Worm (Caenorhabditis elegans) whole organism, L1 larva: ENCODE measurements around the gene algn-11.

ENCODE experiments used
- C34B4.2 ChIP-seq: sonication (generic microtip); optimal IDR thresholded peaks from 2 replicates; lab custom pipeline; 2017; ENCODE audit warnings: mild to moderate bottlenecking, missing genetic modification characterization, missing compliant biosample characterization
- F16B12.6 ChIP-seq: fragments of 150-350 bp; optimal IDR thresholded peaks from 2 replicates; lab custom pipeline; 2014; ENCODE audit warnings: missing biosample characterization, missing genetic modification characterization
- Y116A8C.19 ChIP-seq: sonication (generic microtip); optimal IDR thresholded peaks from 2 replicates; lab custom pipeline; 2016; ENCODE audit warnings: missing compliant biosample characterization, missing genetic modification characterization, borderline replicate concordance
- alr-1 ChIP-seq: fragments of 200-800 bp; sonication (Bioruptor generic); optimal IDR thresholded peaks from 2 replicates; lab custom pipeline; 2018; ENCODE audit warnings: borderline replicate concordance, mild to moderate bottlenecking, missing genetic modification characterization, missing compliant biosample characterization
- ama-1 ChIP-seq: fragments of 150-350 bp; optimal IDR thresholded peaks from 2 replicates; lab custom pipeline; 2014
- ceh-63 ChIP-seq: fragments of 200-800 bp; sonication (Bioruptor generic); optimal IDR thresholded peaks from 2 replicates; lab custom pipeline; 2018; ENCODE audit warnings: mild to moderate bottlenecking, missing genetic modification characterization, missing compliant biosample characterization
- ceh-8 ChIP-seq: fragments of 200-800 bp; sonication (Bioruptor generic); optimal IDR thresholded peaks from 2 replicates; lab custom pipeline; 2018; ENCODE audit warnings: mild to moderate bottlenecking, missing genetic modification characterization, moderate library complexity, missing compliant biosample characterization
- ceh-82 ChIP-seq, 3 experiments: fragments of 150-350 bp in 1 of 3; sonication (generic microtip) in 2 of 3; optimal IDR thresholded peaks; 2 replicates each; lab custom pipeline; 2014 to 2017; ENCODE audit warnings: missing biosample characterization in 3 of 3, missing genetic modification characterization in 3 of 3
- ceh-88 ChIP-seq: fragments of 200-800 bp; sonication (Bioruptor generic); IDR thresholded peaks from 2 replicates; pipeline ENCODE4 v1.3.6; 2022; ENCODE audit warnings: missing genetic modification characterization, missing compliant biosample characterization
- ces-1 ChIP-seq: fragments of 150-350 bp; optimal IDR thresholded peaks from 2 replicates; lab custom pipeline; 2014; ENCODE audit warnings: missing biosample characterization, missing genetic modification reagents, missing genetic modification characterization
- dpl-1 ChIP-seq, 3 experiments: fragments of 150-350 bp in 2 of 3; sonication (generic microtip) in 1 of 3; optimal IDR thresholded peaks; 2 replicates each; lab custom pipeline; 2014 to 2017; ENCODE audit warnings: missing biosample characterization in 3 of 3, missing genetic modification characterization in 3 of 3, missing genetic modification reagents in 3 of 3
- dsc-1 ChIP-seq: sonication (generic microtip); optimal IDR thresholded peaks from 2 replicates; lab custom pipeline; 2016; ENCODE audit warnings: mild to moderate bottlenecking, missing genetic modification characterization, missing compliant biosample characterization
- efl-1 ChIP-seq, 4 experiments: fragments of 150-350 bp; optimal IDR thresholded peaks in 3 of 4; peaks in 1 of 4; 1 replicate in 1 of 4; 2 replicates in 3 of 4; lab custom pipeline; 2014; ENCODE audit warnings: missing biosample characterization in 2 of 4, missing genetic modification characterization in 2 of 4, missing genetic modification reagents in 2 of 4
- efl-3 ChIP-seq: fragments of 200-800 bp; sonication (Bioruptor generic); optimal IDR thresholded peaks from 2 replicates; lab custom pipeline; 2018; ENCODE audit warnings: mild to moderate bottlenecking, missing genetic modification characterization, missing compliant biosample characterization
- elt-2 ChIP-seq: sonication (generic microtip); optimal IDR thresholded peaks from 2 replicates; lab custom pipeline; 2016; ENCODE audit warnings: missing genetic modification characterization, mild to moderate bottlenecking, inconsistent platforms, missing compliant biosample characterization, missing genetic modification reagents
- elt-3 ChIP-seq, 6 experiments: fragments of 150-350 bp in 1 of 6; sonication (generic microtip); optimal IDR thresholded peaks; 2 replicates each; lab custom pipeline; 2017 to 2018; ENCODE audit warnings: missing biosample characterization in 6 of 6, missing genetic modification characterization in 6 of 6, inconsistent platforms in 1 of 6
- fkh-10 ChIP-seq: sonication (generic microtip); optimal IDR thresholded peaks from 2 replicates; lab custom pipeline; 2017; ENCODE audit warnings: missing biosample characterization, missing genetic modification reagents, missing genetic modification characterization
- fkh-8 ChIP-seq: sonication (generic microtip); optimal IDR thresholded peaks from 2 replicates; lab custom pipeline; 2016; ENCODE audit warnings: mild to moderate bottlenecking, missing genetic modification characterization, missing compliant biosample characterization
- fos-1 ChIP-seq: fragments of 150-350 bp; optimal IDR thresholded peaks from 2 replicates; lab custom pipeline; 2014; ENCODE audit warnings: missing biosample characterization, missing genetic modification characterization
- hpl-2 ChIP-seq: fragments of 150-350 bp; optimal IDR thresholded peaks from 2 replicates; lab custom pipeline; 2014; ENCODE audit warnings: missing biosample characterization, missing genetic modification reagents, missing genetic modification characterization
- jun-1 ChIP-seq: fragments of 150-350 bp; optimal IDR thresholded peaks from 2 replicates; lab custom pipeline; 2014; ENCODE audit warnings: missing biosample characterization, missing genetic modification reagents, missing genetic modification characterization
- lin-13 ChIP-seq: fragments of 150-350 bp; optimal IDR thresholded peaks from 2 replicates; lab custom pipeline; 2014; ENCODE audit warnings: missing biosample characterization, missing genetic modification reagents, missing genetic modification characterization
- lin-14 ChIP-seq: fragments of 200-800 bp; sonication (Bioruptor generic); optimal IDR thresholded peaks from 2 replicates; lab custom pipeline; 2018; ENCODE audit warnings: mild to moderate bottlenecking, missing genetic modification characterization, moderate library complexity, missing compliant biosample characterization
- lin-15B ChIP-seq: fragments of 150-350 bp; sonication (generic microtip); optimal IDR thresholded peaks from 3 replicates; lab custom pipeline; 2014; ENCODE audit warnings: missing biosample characterization, missing genetic modification characterization
- lin-39 ChIP-seq: fragments of 150-350 bp; optimal IDR thresholded peaks from 2 replicates; lab custom pipeline; 2014; ENCODE audit warnings: missing biosample characterization, missing genetic modification reagents, missing genetic modification characterization
- mab-9 ChIP-seq: fragments of 200-800 bp; sonication (Bioruptor generic); IDR thresholded peaks from 2 replicates; pipeline ENCODE4 v1.3.6; 2022; ENCODE audit warnings: missing genetic modification reagents, missing genetic modification characterization, missing compliant biosample characterization
- mdl-1 ChIP-seq, 2 experiments: fragments of 150-350 bp; optimal IDR thresholded peaks; 2 replicates each; lab custom pipeline; 2014 to 2017; ENCODE audit warnings: missing biosample characterization in 2 of 2, missing genetic modification characterization in 2 of 2, inconsistent platforms in 1 of 2
- mep-1 ChIP-seq: fragments of 150-350 bp; optimal IDR thresholded peaks from 2 replicates; lab custom pipeline; 2014; ENCODE audit warnings: missing biosample characterization, missing genetic modification characterization
- nhr-12 ChIP-seq: sonication (generic microtip); optimal IDR thresholded peaks from 2 replicates; lab custom pipeline; 2017; ENCODE audit warnings: missing biosample characterization, missing genetic modification characterization
- nhr-19 ChIP-seq: fragments of 200-800 bp; sonication (Bioruptor generic); conservative IDR thresholded peaks from 2 replicates; pipeline ENCODE4 v1.3.6; 2022; ENCODE audit warnings: missing genetic modification characterization, missing compliant biosample characterization
- nhr-20 ChIP-seq: sonication (generic microtip); optimal IDR thresholded peaks from 2 replicates; lab custom pipeline; 2016; ENCODE audit warnings: mild to moderate bottlenecking, missing genetic modification characterization, missing compliant biosample characterization
- nhr-237 ChIP-seq: fragments of 150-350 bp; optimal IDR thresholded peaks from 2 replicates; lab custom pipeline; 2014; ENCODE audit warnings: missing biosample characterization, missing genetic modification characterization
- nhr-47 ChIP-seq: sonication (generic microtip); optimal IDR thresholded peaks from 2 replicates; lab custom pipeline; 2016; ENCODE audit warnings: mild to moderate bottlenecking, missing genetic modification characterization, moderate library complexity, missing compliant biosample characterization
- nhr-71 ChIP-seq: sonication (generic microtip); optimal IDR thresholded peaks from 2 replicates; lab custom pipeline; 2016; ENCODE audit warnings: mild to moderate bottlenecking, missing genetic modification characterization, moderate library complexity, missing compliant biosample characterization
- nhr-76 ChIP-seq: sonication (generic microtip); optimal IDR thresholded peaks from 2 replicates; lab custom pipeline; 2017; ENCODE audit warnings: missing biosample characterization, missing genetic modification characterization
- nhr-85 ChIP-seq: sonication (generic microtip); peaks from one replicate; lab custom pipeline; 2016; ENCODE audit warnings: missing genetic modification characterization, inconsistent platforms, missing compliant biosample characterization
- nhr-90 ChIP-seq: sonication (generic microtip); optimal IDR thresholded peaks from 2 replicates; lab custom pipeline; 2016; ENCODE audit warnings: mild to moderate bottlenecking, missing genetic modification characterization, missing compliant biosample characterization; ENCODE audit not compliant: poor library complexity
- pax-3 ChIP-seq: fragments of 200-800 bp; sonication (Bioruptor generic); optimal IDR thresholded peaks from 2 replicates; lab custom pipeline; 2018; ENCODE audit warnings: mild to moderate bottlenecking, missing genetic modification characterization, moderate library complexity, missing compliant biosample characterization
- pqm-1 ChIP-seq: sonication (generic microtip); optimal IDR thresholded peaks from 3 replicates; lab custom pipeline; 2017; ENCODE audit warnings: missing biosample characterization, missing genetic modification characterization
- rnt-1 ChIP-seq: sonication (generic microtip); optimal IDR thresholded peaks from 2 replicates; lab custom pipeline; 2016; ENCODE audit warnings: mild to moderate bottlenecking, missing genetic modification characterization, moderate library complexity, missing compliant biosample characterization
- skn-1 ChIP-seq: fragments of 150-350 bp; optimal IDR thresholded peaks from 2 replicates; lab custom pipeline; 2014; ENCODE audit warnings: missing biosample characterization, missing genetic modification characterization
- snpc-4 ChIP-seq: fragments of 150-350 bp; optimal IDR thresholded peaks from 2 replicates; lab custom pipeline; 2014; ENCODE audit warnings: missing biosample characterization, missing genetic modification characterization
- sox-4 ChIP-seq: sonication (generic microtip); optimal IDR thresholded peaks from 2 replicates; lab custom pipeline; 2016; ENCODE audit warnings: missing genetic modification characterization, missing compliant biosample characterization
- sup-37 ChIP-seq: fragments of 200-800 bp; sonication (Bioruptor generic); optimal IDR thresholded peaks from 2 replicates; lab custom pipeline; 2018; ENCODE audit warnings: mild to moderate bottlenecking, missing genetic modification characterization, missing compliant biosample characterization
- swsn-7 ChIP-seq: sonication (generic microtip); optimal IDR thresholded peaks from 2 replicates; lab custom pipeline; 2016; ENCODE audit warnings: missing genetic modification characterization, missing compliant biosample characterization
- tbx-2 ChIP-seq: sonication (generic microtip); optimal IDR thresholded peaks from 2 replicates; lab custom pipeline; 2016; ENCODE audit warnings: missing genetic modification characterization, missing compliant biosample characterization
- unc-130 ChIP-seq: fragments of 150-350 bp; optimal IDR thresholded peaks from 2 replicates; lab custom pipeline; 2017; ENCODE audit warnings: missing biosample characterization, missing genetic modification characterization, inconsistent platforms
- unc-30 ChIP-seq: sonication (generic microtip); optimal IDR thresholded peaks from 2 replicates; lab custom pipeline; 2017; ENCODE audit warnings: missing biosample characterization, missing genetic modification characterization
- unc-62 ChIP-seq: fragments of 150-350 bp; optimal IDR thresholded peaks from 2 replicates; lab custom pipeline; 2014; ENCODE audit warnings: missing biosample characterization, missing genetic modification reagents, missing genetic modification characterization
- xbp-1 ChIP-seq: sonication (generic microtip); optimal IDR thresholded peaks from 2 replicates; lab custom pipeline; 2016; ENCODE audit warnings: missing genetic modification characterization, missing compliant biosample characterization
- zip-4 ChIP-seq: fragments of 200-800 bp; sonication (Bioruptor generic); optimal IDR thresholded peaks from 2 replicates; lab custom pipeline; 2018; ENCODE audit warnings: mild to moderate bottlenecking, missing genetic modification characterization, moderate library complexity, missing compliant biosample characterization
- ztf-11 ChIP-seq, 2 experiments: sonication (generic microtip); optimal IDR thresholded peaks; 2 replicates each; lab custom pipeline; 2016 to 2017; ENCODE audit warnings: missing genetic modification characterization in 2 of 2, missing biosample characterization in 1 of 2, missing compliant biosample characterization in 1 of 2
- ztf-4 ChIP-seq: fragments of 150-350 bp; optimal IDR thresholded peaks from 2 replicates; lab custom pipeline; 2014; ENCODE audit warnings: missing biosample characterization, missing genetic modification characterization

Gene algn-11

DNA sequence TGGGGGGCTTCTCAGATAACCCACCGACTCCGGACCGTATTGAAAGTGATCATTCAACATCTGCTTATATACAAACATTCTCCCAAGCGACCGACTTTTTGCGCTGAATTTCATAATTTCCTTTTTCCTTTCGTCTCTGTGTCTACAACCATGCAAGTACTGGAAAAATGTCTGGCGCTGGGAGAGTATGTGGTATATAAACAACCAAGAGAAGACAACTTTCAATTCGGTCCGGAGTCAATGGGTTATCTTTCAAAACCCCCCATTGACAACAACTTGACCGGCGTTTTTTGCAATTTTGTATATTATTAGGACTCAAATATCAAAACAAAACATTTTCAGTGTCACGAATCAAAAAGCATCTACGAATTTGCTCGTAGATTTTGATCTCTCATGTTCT is 11.9 kb downstream of the algn-11 start:
- TF ChIP-seq nhr-20 (tag; lab: Kevin White, UChicago) (peak; percentile 64), lin-14 (peak; percentile 41), ceh-88 (GFP tag; lab: Robert Waterston, UW) (no peak), F16B12.6 (no peak), nhr-47 (peak; percentile 74), skn-1 (tag; lab: Kevin White, UChicago) (peak; percentile 76), nhr-12 (tag; lab: Kevin White, UChicago) (no peak), ceh-82 (tag; optimal IDR thresholded peaks at IDR 0.05; lab: Kevin White, UChicago) (peak in 2 of 3 experiments; percentile 58 to 61), zip-4 (peak; percentile 54), nhr-19 (GFP tag; lab: Robert Waterston, UW) (peak; percentile 40; the same call in 1 of the 2 replicates), fos-1 (tag; lab: Kevin White, UChicago) (peak; percentile 64), xbp-1 (tag; lab: Kevin White, UChicago) (peak; percentile 51), mab-9 (GFP tag; lab: Robert Waterston, UW) (no peak), nhr-90 (tag; lab: Kevin White, UChicago) (peak; percentile 48), nhr-76 (no peak), dsc-1 (tag; lab: Kevin White, UChicago) (peak; percentile 3), elt-2 (tag; lab: Kevin White, UChicago) (peak; percentile 66), Y116A8C.19 (tag; lab: Kevin White, UChicago) (no peak), ceh-8 (GFP tag; lab: Kevin White, UChicago) (peak; percentile 7), jun-1 (tag; lab: Kevin White, UChicago) (peak; percentile 77), rnt-1 (tag; lab: Kevin White, UChicago) (peak; percentile 16), swsn-7 (tag; lab: Kevin White, UChicago) (peak; percentile 72), ztf-11 (tag; optimal IDR thresholded peaks at IDR 0.05; lab: Kevin White, UChicago) (no peak), ama-1 (lab: Kevin White, UChicago) (no peak), lin-13 (peak; percentile 15), fkh-8 (tag; lab: Kevin White, UChicago) (peak; percentile 65), nhr-71 (tag; lab: Kevin White, UChicago) (peak; percentile 73), alr-1 (no peak), hpl-2 (peak; percentile 27), unc-62 (no peak), ces-1 (GFP tag; lab: Kevin White, UChicago) (no peak), dpl-1 (GFP tag; optimal IDR thresholded peaks at IDR 0.05; lab: Kevin White, UChicago) (peak; percentile 41 to 65 (median 64)), pqm-1 (tag; lab: Kevin White, UChicago) (no peak), C34B4.2 (tag; lab: Kevin White, UChicago) (no peak), tbx-2 (peak; percentile 2), sup-37 (GFP tag; lab: Kevin White, UChicago) (no peak), lin-15B (tag; lab: Kevin White, UChicago) (no peak), efl-1 (optimal IDR thresholded peaks at IDR 0.05; lab: Kevin White, UChicago) (peak; percentile 39 to 71), efl-1 (GFP tag; optimal IDR thresholded peaks at IDR 0.05 in 1 of 2; lab: Kevin White, UChicago) (peak; percentile 62 to 98), lin-39 (tag; lab: Kevin White, UChicago) (no peak), pax-3 (tag; lab: Kevin White, UChicago) (no peak), efl-3 (GFP tag; lab: Kevin White, UChicago) (no peak), nhr-85 (no peak), ztf-4 (tag; lab: Kevin White, UChicago) (no peak), mep-1 (tag; lab: Kevin White, UChicago) (peak; percentile 26), nhr-237 (tag; lab: Kevin White, UChicago) (no peak), snpc-4 (peak; percentile 98), unc-30 (tag; lab: Kevin White, UChicago) (no peak), ceh-63 (no peak), mdl-1 (tag; optimal IDR thresholded peaks at IDR 0.05; lab: Kevin White, UChicago) (peak in 1 of 2 experiments; percentile 37), elt-3 (tag; optimal IDR thresholded peaks at IDR 0.05; lab: Kevin White, UChicago) (no peak), sox-4 (tag; lab: Kevin White, UChicago) (peak; percentile 11), fkh-10 (no peak), unc-130 (no peak)
